Worm (Caenorhabditis elegans): ENCODE measurements around the gene edg-1.

DNA sequence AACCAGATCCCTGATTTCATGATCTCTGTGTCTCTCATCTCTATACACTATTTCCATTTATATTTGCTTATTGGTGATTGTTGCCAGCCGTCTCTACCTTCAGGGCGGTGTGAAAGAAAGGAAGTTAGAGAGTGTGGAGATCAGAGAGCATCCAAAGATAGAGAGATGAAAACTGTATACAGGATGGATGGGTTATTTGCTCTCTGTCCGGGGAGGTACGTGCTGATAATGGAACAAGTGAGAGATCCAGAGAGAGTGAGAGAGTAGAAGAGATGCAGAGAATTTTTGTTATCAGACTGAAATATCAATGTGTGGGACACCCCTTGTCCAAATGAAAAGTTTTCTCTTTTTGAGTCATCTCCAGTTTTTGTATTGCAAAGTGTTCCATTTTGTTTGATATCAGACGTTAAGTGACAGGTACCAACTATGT, 36.5 kb upstream of the edg-1 start:
- TF ChIP-seq daf-12 (tag; optimal IDR thresholded peaks at IDR 0.05) (no peak), nhr-76 (tag; optimal IDR thresholded peaks at IDR 0.05) (no peak), nhr-237 (tag; optimal IDR thresholded peaks at IDR 0.05) (no peak), ama-1 (optimal IDR thresholded peaks at IDR 0.05) (no peak), ztf-11 (tag; optimal IDR thresholded peaks at IDR 0.05) (no peak), nhr-28 (tag; optimal IDR thresholded peaks at IDR 0.05) (no peak)

All from whole organism, L3 larva.